Fruit fly (Drosophila melanogaster): ENCODE data around the gene Antp.

DNA sequence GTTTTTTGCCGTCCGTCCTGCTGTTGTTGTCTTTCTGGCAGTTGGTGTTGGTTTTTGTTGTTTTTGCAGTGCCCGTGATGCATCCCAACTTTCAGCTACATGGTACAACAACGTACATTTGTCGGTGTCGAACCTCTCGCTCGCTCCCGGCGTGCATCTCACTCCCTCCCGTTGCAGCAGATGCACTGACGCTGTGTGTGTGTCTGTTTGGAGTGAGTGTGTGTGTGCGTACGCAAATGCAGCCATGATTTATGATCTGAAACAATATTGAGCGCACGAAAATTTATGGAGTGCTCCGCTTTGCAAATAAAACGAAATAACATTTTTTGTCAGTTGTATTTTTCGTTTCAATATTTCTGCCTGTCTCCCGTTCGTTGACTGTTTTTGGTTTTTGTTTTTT is 32.5 kb upstream of the Antp start:
- TF ChIP-seq pan (optimal IDR thresholded peaks at IDR 0.05) (no peak), psq (optimal IDR thresholded peaks at IDR 0.05) (no peak), Dll (optimal IDR thresholded peaks at IDR 0.05) (no peak), CG8478 (optimal IDR thresholded peaks at IDR 0.05) (no peak), usp (GFP tag; optimal IDR thresholded peaks at IDR 0.05) (no peak)

All from whole organism.